Worm (Caenorhabditis elegans): ENCODE measurements around the gene F47E1.4.

- no peak for TF ChIP-seq hlh-8 (tag; optimal IDR thresholded peaks at IDR 0.05)
- TF ChIP-seq pqm-1 (tag; optimal IDR thresholded peaks at IDR 0.05), result no peak
- TF ChIP-seq syd-9 (tag; optimal IDR thresholded peaks at IDR 0.05), result no peak
- no peak for TF ChIP-seq fkh-10 (GFP tag; optimal IDR thresholded peaks at IDR 0.05)
- TF ChIP-seq ceh-18 (tag; optimal IDR thresholded peaks at IDR 0.05), result no peak
- TF ChIP-seq pat-9 (tag; optimal IDR thresholded peaks at IDR 0.05), result no peak
- no peak for TF ChIP-seq nhr-232 (tag; optimal IDR thresholded peaks at IDR 0.05)
- no peak for TF ChIP-seq nhr-11 (tag; optimal IDR thresholded peaks at IDR 0.05)
- no peak for TF ChIP-seq dve-1 (tag; optimal IDR thresholded peaks at IDR 0.05)
- no peak for TF ChIP-seq ceh-9 (tag; optimal IDR thresholded peaks at IDR 0.05)
- no peak for TF ChIP-seq pag-3 (tag; optimal IDR thresholded peaks at IDR 0.05; ENCODE audit: borderline replicate concordance)
- no peak for TF ChIP-seq ama-1 (optimal IDR thresholded peaks at IDR 0.05)
- no peak for TF ChIP-seq F13H6.1 (tag; optimal IDR thresholded peaks at IDR 0.05)
These were observed 38.8 kb upstream of the F47E1.4 start for ce11 chrX:9023816-9024215.

Data from whole organism, late embryonic.